Fruit fly (Drosophila melanogaster) whole organism, embryonic: ENCODE data around the gene aqz.
A peak's percentile ranks its signal among the peaks of the same experiment; 100 is the strongest.

Experiments
- Bteb2 ChIP-seq: fragments of 200-800 bp; sonication (Bioruptor generic); optimal IDR thresholded peaks from 2 replicates; lab custom pipeline; 2016; ENCODE audit warnings: missing biosample characterization, missing genetic modification characterization
- C15 ChIP-seq: fragments of 200-800 bp; sonication (Bioruptor generic); IDR thresholded peaks from 3 replicates; pipeline ENCODE4 v1.3.6; 2022; ENCODE audit warnings: missing biosample characterization, missing genetic modification characterization
- CG1024 ChIP-seq: fragments of 200-800 bp; sonication (Bioruptor generic); IDR thresholded peaks from 2 replicates; pipeline ENCODE4 v1.3.6; 2022; ENCODE audit warnings: missing biosample characterization, missing genetic modification characterization
- CG10543 ChIP-seq: fragments of 200-800 bp; sonication (Bioruptor generic); optimal IDR thresholded peaks from 3 replicates; lab custom pipeline; 2017; ENCODE audit warnings: missing biosample characterization, mild to moderate bottlenecking, missing genetic modification characterization, moderate library complexity
- CG10654 ChIP-seq: fragments of 200-800 bp; sonication (Bioruptor generic); optimal IDR thresholded peaks from 2 replicates; lab custom pipeline; 2016; ENCODE audit warnings: missing biosample characterization, missing genetic modification characterization
- CG10959 ChIP-seq: fragments of 200-800 bp; sonication (Bioruptor generic); IDR thresholded peaks from 2 replicates; pipeline ENCODE4 v1.3.6; 2022; ENCODE audit warnings: missing biosample characterization, missing genetic modification characterization
- CG12219 ChIP-seq: fragments of 200-800 bp; sonication (Bioruptor generic); optimal IDR thresholded peaks from 3 replicates; lab custom pipeline; 2018; ENCODE audit warnings: missing biosample characterization, mild to moderate bottlenecking, missing genetic modification characterization
- CG12659 ChIP-seq: fragments of 200-800 bp; sonication (Bioruptor generic); optimal IDR thresholded peaks from 3 replicates; lab custom pipeline; 2017; ENCODE audit warnings: mild to moderate bottlenecking, missing biosample characterization, missing genetic modification reagents, missing genetic modification characterization
- CG13624 ChIP-seq: fragments of 200-800 bp; sonication (Bioruptor generic); optimal IDR thresholded peaks from 2 replicates; lab custom pipeline; 2016; ENCODE audit warnings: missing biosample characterization, missing genetic modification characterization
- CG13775 ChIP-seq: fragments of 200-800 bp; sonication (Bioruptor generic); optimal IDR thresholded peaks from 3 replicates; lab custom pipeline; 2017; ENCODE audit warnings: missing biosample characterization, mild to moderate bottlenecking, missing genetic modification characterization
- CG15514 ChIP-seq: fragments of 200-800 bp; sonication (Bioruptor generic); optimal IDR thresholded peaks from 3 replicates; lab custom pipeline; 2017; ENCODE audit warnings: missing biosample characterization, missing genetic modification characterization, mild to moderate bottlenecking, moderate library complexity, missing genetic modification reagents
- CG1602 ChIP-seq: fragments of 200-800 bp; sonication (Bioruptor generic); optimal IDR thresholded peaks from 3 replicates; lab custom pipeline; 2016; ENCODE audit warnings: missing biosample characterization, missing genetic modification characterization
- CG16815 ChIP-seq: fragments of 200-800 bp; sonication (Bioruptor generic); optimal IDR thresholded peaks from 3 replicates; lab custom pipeline; 2017; ENCODE audit warnings: missing biosample characterization, mild to moderate bottlenecking, missing genetic modification characterization
- CG16863 ChIP-seq: fragments of 200-800 bp; sonication (Bioruptor generic); optimal IDR thresholded peaks from 3 replicates; lab custom pipeline; 2016; ENCODE audit warnings: missing biosample characterization, missing genetic modification characterization
- CG17385 ChIP-seq: fragments of 200-800 bp; sonication (Bioruptor generic); optimal IDR thresholded peaks from 3 replicates; lab custom pipeline; 2018; ENCODE audit warnings: missing biosample characterization, mild to moderate bottlenecking, missing genetic modification characterization
- CG18011 ChIP-seq: fragments of 200-800 bp; sonication (Bioruptor generic); optimal IDR thresholded peaks from 2 replicates; lab custom pipeline; 2017; ENCODE audit warnings: missing biosample characterization, missing genetic modification characterization, mild to moderate bottlenecking, moderate library complexity, missing genotype
- CG18764 ChIP-seq: fragments of 200-800 bp; sonication (Bioruptor generic); optimal IDR thresholded peaks from 3 replicates; lab custom pipeline; 2016; ENCODE audit warnings: missing biosample characterization, missing genetic modification characterization
- CG30020 ChIP-seq: fragments of 200-800 bp; optimal IDR thresholded peaks from 2 replicates; lab custom pipeline; 2019; ENCODE audit warnings: missing biosample characterization, mild to moderate bottlenecking, missing genetic modification characterization, moderate library complexity
- CG3407 ChIP-seq: fragments of 200-800 bp; sonication (Bioruptor generic); optimal IDR thresholded peaks from 2 replicates; lab custom pipeline; 2018; ENCODE audit warnings: missing biosample characterization, mild to moderate bottlenecking, missing genetic modification characterization
- CG3726 ChIP-seq: fragments of 200-800 bp; sonication (Bioruptor generic); IDR thresholded peaks from 3 replicates; pipeline ENCODE4, ENCODE4 v1.3.6; 2022; ENCODE audit warnings: missing biosample characterization, missing genetic modification characterization
- CG3847 ChIP-seq: fragments of 200-800 bp; sonication (Bioruptor generic); IDR thresholded peaks from 2 replicates; pipeline ENCODE4 v1.3.6; 2022; ENCODE audit warnings: missing biosample characterization, missing genetic modification characterization
- CG4360 ChIP-seq: fragments of 200-800 bp; sonication (Bioruptor generic); IDR thresholded peaks from 2 replicates; pipeline ENCODE4 v1.3.6; 2022; ENCODE audit warnings: missing biosample characterization, missing genetic modification characterization
- CG4424 ChIP-seq: fragments of 200-800 bp; sonication (Bioruptor generic); optimal IDR thresholded peaks from 3 replicates; lab custom pipeline; 2016; ENCODE audit warnings: missing biosample characterization, missing genetic modification characterization
- CG6272 ChIP-seq: fragments of 200-800 bp; sonication (Bioruptor generic); IDR thresholded peaks from 2 replicates; pipeline ENCODE4 v1.3.6; 2022; ENCODE audit warnings: missing biosample characterization, missing genetic modification characterization
- CG6654 ChIP-seq: fragments of 200-800 bp; sonication (Bioruptor generic); optimal IDR thresholded peaks from 2 replicates; lab custom pipeline; 2017; ENCODE audit warnings: missing biosample characterization, mild to moderate bottlenecking, missing genetic modification characterization
- CG6765 ChIP-seq: fragments of 200-800 bp; sonication (Bioruptor generic); optimal IDR thresholded peaks from 3 replicates; lab custom pipeline; 2017; ENCODE audit warnings: missing biosample characterization, mild to moderate bottlenecking, missing genetic modification characterization
- CG8281 ChIP-seq: fragments of 200-800 bp; sonication (Bioruptor generic); optimal IDR thresholded peaks from 2 replicates; lab custom pipeline; 2018; ENCODE audit warnings: missing biosample characterization, mild to moderate bottlenecking, missing genetic modification characterization, moderate library complexity
- Ets65A ChIP-seq: fragments of 200-800 bp; sonication (Bioruptor generic); peaks from one replicate; lab custom pipeline; 2016; ENCODE audit warnings: missing biosample characterization, missing genetic modification characterization
- Ets97D ChIP-seq: fragments of 200-800 bp; sonication (Bioruptor generic); optimal IDR thresholded peaks from 3 replicates; lab custom pipeline; 2016; ENCODE audit warnings: missing biosample characterization, missing genetic modification characterization
- Gsc ChIP-seq: fragments of 200-800 bp; sonication (Bioruptor generic); IDR thresholded peaks from 2 replicates; pipeline ENCODE4 v1.3.6; 2022; ENCODE audit warnings: missing biosample characterization, missing genetic modification characterization
- Hey ChIP-seq: fragments of 200-800 bp; sonication (Bioruptor generic); optimal IDR thresholded peaks from 3 replicates; lab custom pipeline; 2018; ENCODE audit warnings: missing biosample characterization, mild to moderate bottlenecking, missing genetic modification characterization
- Hr3 ChIP-seq: fragments of 200-800 bp; sonication (Bioruptor generic); optimal IDR thresholded peaks from 3 replicates; lab custom pipeline; 2016; ENCODE audit warnings: missing biosample characterization, missing genetic modification characterization
- Hsf ChIP-seq: fragments of 200-800 bp; sonication (Bioruptor generic); optimal IDR thresholded peaks from 3 replicates; lab custom pipeline; 2016; ENCODE audit warnings: missing biosample characterization, missing genetic modification characterization
- Mrtf ChIP-seq: fragments of 200-800 bp; sonication (Bioruptor generic); IDR thresholded peaks from 3 replicates; pipeline ENCODE4 v1.3.6; 2022; ENCODE audit warnings: missing biosample characterization, missing genetic modification characterization
- NK7.1 ChIP-seq: fragments of 200-800 bp; sonication (Bioruptor generic); optimal IDR thresholded peaks from 3 replicates; lab custom pipeline; 2016; ENCODE audit warnings: missing biosample characterization, missing genetic modification characterization
- Nf-YB ChIP-seq: fragments of 200-800 bp; sonication (Bioruptor generic); optimal IDR thresholded peaks from 3 replicates; lab custom pipeline; 2019; ENCODE audit warnings: missing biosample characterization, mild to moderate bottlenecking, missing genetic modification characterization, moderate library complexity
- Oli ChIP-seq: fragments of 200-800 bp; sonication (Bioruptor generic); optimal IDR thresholded peaks from 2 replicates; lab custom pipeline; 2018; ENCODE audit warnings: missing biosample characterization, mild to moderate bottlenecking, missing genetic modification characterization, moderate library complexity
- Pdp1 ChIP-seq, 2 experiments: fragments of 200-800 bp; sonication (Bioruptor generic); optimal IDR thresholded peaks; 3 replicates each; lab custom pipeline; 2016; ENCODE audit warnings: missing biosample characterization in 2 of 2, missing genetic modification characterization in 2 of 2, mild to moderate bottlenecking in 1 of 2, moderate library complexity in 1 of 2
- Rfx ChIP-seq: fragments of 200-800 bp; sonication (Bioruptor generic); IDR thresholded peaks from 2 replicates; pipeline ENCODE4 v1.3.6; 2022; ENCODE audit warnings: missing biosample characterization, missing genetic modification characterization
- Spps ChIP-seq: fragments of 200-800 bp; sonication (Bioruptor generic); optimal IDR thresholded peaks from 2 replicates; lab custom pipeline; 2018; ENCODE audit warnings: missing biosample characterization, mild to moderate bottlenecking, missing genetic modification characterization
- Usf ChIP-seq: fragments of 200-800 bp; sonication (Bioruptor generic); optimal IDR thresholded peaks from 2 replicates; lab custom pipeline; 2017; ENCODE audit warnings: missing genotype, missing biosample characterization, missing genetic modification characterization
- Vsx1 ChIP-seq: fragments of 200-800 bp; sonication (Bioruptor generic); optimal IDR thresholded peaks from 2 replicates; lab custom pipeline; 2017; ENCODE audit warnings: missing biosample characterization, mild to moderate bottlenecking, missing genetic modification characterization, missing genetic modification reagents
- ems ChIP-seq: fragments of 200-800 bp; sonication (Bioruptor generic); optimal IDR thresholded peaks from 3 replicates; lab custom pipeline; 2016; ENCODE audit warnings: missing biosample characterization, missing genetic modification characterization
- gro ChIP-seq: fragments of 200-800 bp; sonication (Bioruptor generic); optimal IDR thresholded peaks from 2 replicates; lab custom pipeline; 2016; ENCODE audit warnings: missing biosample characterization, missing genetic modification characterization
- her ChIP-seq: fragments of 200-800 bp; sonication (Bioruptor generic); optimal IDR thresholded peaks from 2 replicates; lab custom pipeline; 2016; ENCODE audit warnings: missing biosample characterization, missing genetic modification characterization
- jumu ChIP-seq: fragments of 200-800 bp; sonication (Bioruptor generic); optimal IDR thresholded peaks from 3 replicates; lab custom pipeline; 2016; ENCODE audit warnings: missing biosample characterization, missing genetic modification characterization
- ken ChIP-seq: fragments of 200-800 bp; sonication (Bioruptor generic); IDR thresholded peaks from 3 replicates; pipeline ENCODE4 v1.3.6; 2022; ENCODE audit warnings: missing biosample characterization, missing genetic modification characterization
- nom ChIP-seq: fragments of 200-800 bp; sonication (Bioruptor generic); optimal IDR thresholded peaks from 2 replicates; lab custom pipeline; 2017; ENCODE audit warnings: missing biosample characterization, missing genetic modification characterization, mild to moderate bottlenecking, moderate library complexity, missing genetic modification reagents
- pnt ChIP-seq: fragments of 200-800 bp; sonication (Bioruptor generic); optimal IDR thresholded peaks from 3 replicates; lab custom pipeline; 2016; ENCODE audit warnings: missing biosample characterization, missing genetic modification characterization
- pum ChIP-seq: fragments of 200-800 bp; sonication (Bioruptor generic); optimal IDR thresholded peaks from 2 replicates; lab custom pipeline; 2016; ENCODE audit warnings: missing biosample characterization, missing genetic modification characterization
- tll ChIP-seq, 2 experiments: fragments of 200-800 bp in 1 of 2; fragments of >200 bp in 1 of 2; sonication (Bioruptor generic) in 1 of 2; optimal IDR thresholded peaks; 2 replicates each; lab custom pipeline; 2017 to 2019; ENCODE audit warnings: missing biosample characterization in 2 of 2, missing genetic modification characterization in 2 of 2, mild to moderate bottlenecking in 1 of 2, moderate library complexity in 1 of 2
- toy ChIP-seq: fragments of 200-800 bp; sonication (Bioruptor generic); IDR thresholded peaks from 2 replicates; pipeline ENCODE4 v1.3.6; 2022; ENCODE audit warnings: missing biosample characterization, missing genetic modification characterization

aqz gene

dm6 chr3R:8784788-8785187 is 35.7 kb downstream of the aqz start (continued):
- TF ChIP-seq ems (GFP tag; lab: Kevin White, UChicago) (peak; percentile 1), Ets65A (GFP tag; lab: Kevin White, UChicago) (peak; percentile 85), CG1602 (peak; percentile 23), CG10654 (no peak), Nf-YB (GFP tag; lab: Kevin White, UChicago) (no peak), CG13775 (GFP tag; lab: Kevin White, UChicago) (no peak), CG10543 (GFP tag; lab: Kevin White, UChicago) (no peak), CG18011 (GFP tag; lab: Kevin White, UChicago) (no peak), CG13624 (GFP tag; lab: Kevin White, UChicago) (no peak), CG10959 (GFP tag; lab: Robert Waterston, UW) (no peak), CG3407 (GFP tag; lab: Kevin White, UChicago) (no peak), nom (no peak), Usf (GFP tag; lab: Kevin White, UChicago) (no peak), CG12659 (GFP tag; lab: Kevin White, UChicago) (no peak), CG18764 (GFP tag; lab: Kevin White, UChicago) (no peak), Vsx1 (GFP tag; lab: Kevin White, UChicago) (no peak), ken (GFP tag; lab: Robert Waterston, UW) (peak; percentile 27; the same call in 1 of the 3 replicates), CG17385 (GFP tag; lab: Kevin White, UChicago) (no peak), Spps (tag; lab: Kevin White, UChicago) (no peak), Hsf (peak; percentile 43), Gsc (no peak), Bteb2 (GFP tag; lab: Kevin White, UChicago) (no peak), gro (GFP tag; lab: Kevin White, UChicago) (no peak), CG6654 (GFP tag; lab: Kevin White, UChicago) (no peak), CG16863 (GFP tag; lab: Kevin White, UChicago) (peak; percentile 25), pum (GFP tag; lab: Kevin White, UChicago) (no peak), Hey (no peak), NK7.1 (no peak), CG4360 (no peak), CG3726 (GFP tag; lab: Robert Waterston, UW) (no peak), CG6272 (no peak), Oli (tag; lab: Kevin White, UChicago) (peak; percentile 59), pnt (peak; percentile 53), her (GFP tag; lab: Kevin White, UChicago) (no peak), C15 (GFP tag; lab: Robert Waterston, UW) (no peak), jumu (GFP tag; lab: Kevin White, UChicago) (peak; percentile 25), toy (GFP tag; lab: Robert Waterston, UW) (no peak), CG16815 (peak; percentile 38), CG15514 (GFP tag; lab: Kevin White, UChicago) (peak; percentile 19), Rfx (GFP tag; lab: Robert Waterston, UW) (peak; percentile 84), Mrtf (GFP tag; lab: Robert Waterston, UW) (peak; percentile 48; the same call in 1 of the 3 replicates), Pdp1 (GFP tag; optimal IDR thresholded peaks at IDR 0.05; lab: Kevin White, UChicago) (peak in 1 of 2 experiments; percentile 53), CG1024 (no peak), Hr3 (GFP tag; lab: Kevin White, UChicago) (peak; percentile 5), CG3847 (peak; percentile 39; the same call in 1 of the 2 replicates), CG12219 (peak; percentile 48), CG6765 (GFP tag; lab: Kevin White, UChicago) (no peak), tll (GFP tag; optimal IDR thresholded peaks at IDR 0.05; lab: Kevin White, UChicago) (no peak), CG8281 (no peak), CG4424 (no peak), CG30020 (tag; lab: Kevin White, UChicago) (no peak), Ets97D (GFP tag; lab: Kevin White, UChicago) (no peak)
